Fruit fly (Drosophila melanogaster) whole organism, wandering third instar larva: Measurements from ENCODE around the gene Naa80.

Experiments used
- Hr78 ChIP-seq: fragments of >200 bp; optimal IDR thresholded peaks from 2 replicates; lab custom pipeline; 2017; ENCODE audit warnings: missing biosample characterization, missing genetic modification characterization
- Sp1 ChIP-seq: fragments of 200-800 bp; sonication (Bioruptor generic); optimal IDR thresholded peaks from 3 replicates; lab custom pipeline; 2019; ENCODE audit warnings: missing biosample characterization, mild to moderate bottlenecking, missing genetic modification characterization, moderate library complexity
- psq ChIP-seq: fragments of 200-800 bp; sonication (Bioruptor generic); optimal IDR thresholded peaks from 3 replicates; lab custom pipeline; 2017; ENCODE audit warnings: missing biosample characterization, mild to moderate bottlenecking, missing genetic modification characterization, moderate library complexity
- sage ChIP-seq: fragments of 200-800 bp; sonication (Bioruptor generic); optimal IDR thresholded peaks from 2 replicates; lab custom pipeline; 2016; ENCODE audit warnings: missing biosample characterization, mild to moderate bottlenecking, missing genetic modification characterization
- usp ChIP-seq: fragments of >200 bp; optimal IDR thresholded peaks from 2 replicates; lab custom pipeline; 2017; ENCODE audit warnings: missing biosample characterization, missing genetic modification characterization
- woc ChIP-seq: sonication (Bioruptor generic); optimal IDR thresholded peaks from 2 replicates; lab custom pipeline; 2016; ENCODE audit warnings: missing biosample characterization, mild to moderate bottlenecking, missing genetic modification characterization

DNA sequence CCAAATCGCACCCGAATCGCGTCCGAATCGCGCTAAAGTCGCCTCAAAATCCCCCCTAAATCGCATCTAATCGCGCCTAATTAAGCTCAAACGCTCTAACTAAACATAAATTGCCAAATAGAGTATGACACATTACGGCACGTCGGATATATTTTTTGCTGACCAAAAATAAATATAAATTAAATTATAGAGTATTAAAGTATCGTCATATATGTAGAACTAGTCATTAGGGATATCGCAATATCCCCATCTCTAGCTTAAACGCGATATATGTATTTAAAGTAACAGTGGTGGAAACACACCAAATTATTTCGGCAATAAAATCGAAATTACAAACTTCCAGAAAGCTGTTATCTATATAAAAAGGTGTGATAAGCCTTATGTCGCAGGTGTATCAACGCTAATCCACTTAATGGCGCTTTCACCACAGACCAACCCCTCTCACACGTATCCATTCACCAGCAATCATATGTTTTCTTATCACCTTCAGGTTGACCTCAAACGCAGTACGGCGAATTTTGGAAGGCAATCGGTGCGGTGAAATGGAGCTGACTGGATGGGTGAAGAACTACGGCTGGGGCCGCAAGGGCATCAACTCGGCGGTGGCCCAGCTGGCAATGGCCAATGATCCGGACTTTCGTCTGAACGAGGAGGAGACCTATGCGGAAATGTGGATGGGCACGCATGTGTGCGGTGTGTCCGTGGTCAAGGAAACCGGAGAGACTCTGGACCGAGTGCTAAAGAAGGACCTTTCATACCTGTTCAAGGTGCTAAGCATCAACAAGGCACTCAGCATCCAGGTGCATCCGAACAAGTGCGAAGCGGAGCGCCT lies 8.1 kb upstream of the Naa80 start, which contains the start of gene Mpi:
- TF ChIP-seq usp (GFP tag; lab: Kevin White, UChicago) = no peak
- no peak for TF ChIP-seq psq (GFP tag; lab: Kevin White, UChicago)
- TF ChIP-seq sage (GFP tag; lab: Kevin White, UChicago) = no peak
- TF ChIP-seq Hr78 (GFP tag; lab: Kevin White, UChicago) = no peak
- no peak for TF ChIP-seq woc (GFP tag; lab: Kevin White, UChicago)
- no peak for TF ChIP-seq Sp1 (GFP tag; lab: Kevin White, UChicago)
